Worm (Caenorhabditis elegans) whole organism, young adult: Measurements from ENCODE around the gene kcc-2.

ENCODE experiments used
- atf-7 ChIP-seq: sonication (generic microtip); optimal IDR thresholded peaks from 2 replicates; lab custom pipeline; 2017; ENCODE audit warnings: mild to moderate bottlenecking, missing genetic modification characterization, missing compliant biosample characterization
- attf-3 ChIP-seq: fragments of 200-800 bp; sonication (Bioruptor generic); conservative IDR thresholded peaks from 2 replicates; pipeline ENCODE4 v1.3.6; 2022; ENCODE audit warnings: missing genetic modification reagents, missing genetic modification characterization, missing compliant biosample characterization
- cebp-1 ChIP-seq, 2 experiments: fragments of 200-800 bp in 1 of 2; sonication (Bioruptor generic) in 1 of 2; sonication (generic microtip) in 1 of 2; IDR thresholded peaks in 1 of 2; optimal IDR thresholded peaks in 1 of 2; 2 replicates each; pipeline versions ENCODE4 v1.3.6 to Lab custom; 2017 to 2022; ENCODE audit warnings: missing compliant biosample characterization in 2 of 2, missing genetic modification characterization in 2 of 2, mild to moderate bottlenecking in 1 of 2, missing genetic modification reagents in 1 of 2, moderate library complexity in 1 of 2
- chd-7 ChIP-seq: sonication (generic microtip); optimal IDR thresholded peaks from 2 replicates; lab custom pipeline; 2016; ENCODE audit warnings: mild to moderate bottlenecking, missing genetic modification characterization, moderate library complexity, missing compliant biosample characterization
- ekl-4 ChIP-seq: fragments of 200-800 bp; sonication (Bioruptor generic); IDR thresholded peaks from 2 replicates; pipeline ENCODE4 v1.3.6; 2022; ENCODE audit warnings: missing genetic modification reagents, missing genetic modification characterization, missing compliant biosample characterization
- hmg-1.2 ChIP-seq: fragments of 200-800 bp; sonication (Bioruptor generic); IDR thresholded peaks from 2 replicates; pipeline ENCODE4 v1.3.6; 2022; ENCODE audit warnings: missing genetic modification reagents, missing genetic modification characterization, missing compliant biosample characterization
- lin-26 ChIP-seq: fragments of 200-800 bp; sonication (Bioruptor generic); IDR thresholded peaks from 2 replicates; pipeline ENCODE4 v1.3.6; 2022; ENCODE audit warnings: missing genetic modification reagents, missing genetic modification characterization, missing compliant biosample characterization
- mel-28 ChIP-seq: sonication (generic microtip); optimal IDR thresholded peaks from 2 replicates; lab custom pipeline; 2016; ENCODE audit warnings: borderline replicate concordance, mild to moderate bottlenecking, missing genetic modification characterization, missing compliant biosample characterization
- pha-4 ChIP-seq: fragments of 150-350 bp; sonication (generic microtip); optimal IDR thresholded peaks from 2 replicates; lab custom pipeline; 2014; ENCODE audit warnings: missing biosample characterization, missing genetic modification reagents, missing genetic modification characterization
- rec-8 ChIP-seq, 2 experiments: sonication (generic microtip); optimal IDR thresholded peaks; 2 replicates each; lab custom pipeline; 2016; ENCODE audit warnings: mild to moderate bottlenecking in 2 of 2, missing genetic modification characterization in 2 of 2, missing genetic modification reagents in 2 of 2, missing genotype in 2 of 2, missing biosample characterization in 1 of 2, missing compliant biosample characterization in 1 of 2, moderate library complexity in 1 of 2
- snpc-3.4 ChIP-seq: sonication (generic microtip); optimal IDR thresholded peaks from 2 replicates; lab custom pipeline; 2017; ENCODE audit warnings: missing genetic modification characterization, mild to moderate bottlenecking, missing compliant biosample characterization, antibody characterized with exemption, moderate library complexity, missing genotype, missing genetic modification reagents

- TF ChIP-seq attf-3 (GFP tag; lab: Robert Waterston, UW) (no peak), rec-8 (tag; optimal IDR thresholded peaks at IDR 0.05; lab: Kevin White, UChicago) (no peak), mel-28 (tag; lab: Kevin White, UChicago) (no peak), hmg-1.2 (GFP tag; lab: Robert Waterston, UW) (no peak), atf-7 (no peak), lin-26 (GFP tag; lab: Robert Waterston, UW) (no peak), pha-4 (no peak), chd-7 (tag; lab: Kevin White, UChicago) (no peak), ekl-4 (GFP tag; lab: Robert Waterston, UW) (no peak), cebp-1 (GFP tag; IDR thresholded peaks at IDR 0.05; lab: Robert Waterston, UW) (no peak), cebp-1 (tag; optimal IDR thresholded peaks at IDR 0.05; lab: Kevin White, UChicago) (no peak), snpc-3.4 (tag; lab: Kevin White, UChicago) (no peak)
Observed at ce11 chrIV:6040676-6041075, at the start of gene kcc-2.
